Worm (Caenorhabditis elegans): Measurements from ENCODE around the gene rps-30.

DNA sequence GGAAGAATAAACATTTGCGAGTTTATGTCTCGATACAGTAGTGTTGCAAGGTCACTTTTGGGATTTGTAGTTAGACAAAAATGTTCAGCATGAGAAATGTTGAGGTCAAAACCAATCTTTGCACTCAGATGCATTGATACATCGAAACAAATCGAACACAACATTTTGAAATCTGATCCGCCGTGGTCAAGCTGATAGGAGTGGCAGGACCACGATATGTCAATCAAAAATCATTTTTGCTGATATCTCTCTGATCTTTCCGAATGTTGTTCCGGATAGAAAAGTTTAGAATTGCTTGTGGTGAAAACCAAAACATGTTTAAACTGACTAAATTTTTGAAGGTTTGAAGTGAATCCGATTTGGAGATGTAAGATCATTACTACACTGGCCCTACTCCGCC lies 49.5 kb downstream of the rps-30 start:
- TF ChIP-seq aly-2 (tag; optimal IDR thresholded peaks at IDR 0.05) (no peak), ztf-11 (tag; optimal IDR thresholded peaks at IDR 0.05) (no peak), pax-3 (tag; optimal IDR thresholded peaks at IDR 0.05) (no peak)

All from whole organism, L1 larva.